Fruit fly (Drosophila melanogaster) whole organism, prepupa: Measurements from ENCODE around the gene uif.

Source experiments
- Blimp-1 ChIP-seq: fragments of 200-800 bp; sonication (Bioruptor generic); optimal IDR thresholded peaks from 3 replicates; lab custom pipeline; 2017; ENCODE audit warnings: missing biosample characterization, missing genetic modification characterization, mild to moderate bottlenecking, moderate library complexity, missing genetic modification reagents
- CG10669 ChIP-seq: fragments of 200-800 bp; sonication (Bioruptor generic); optimal IDR thresholded peaks from 3 replicates; lab custom pipeline; 2018; ENCODE audit warnings: missing biosample characterization, mild to moderate bottlenecking, missing genetic modification characterization, moderate library complexity
- CG11294 ChIP-seq: fragments of 200-800 bp; sonication (Bioruptor generic); IDR thresholded peaks from 2 replicates; pipeline ENCODE4 v1.3.6; 2022; ENCODE audit warnings: missing biosample characterization, missing genetic modification characterization
- CG11762 ChIP-seq: fragments of 200-800 bp; sonication (Bioruptor generic); optimal IDR thresholded peaks from 3 replicates; lab custom pipeline; 2016; ENCODE audit warnings: missing biosample characterization, missing genetic modification characterization; ENCODE audit not compliant: insufficient read depth
- CG11902 ChIP-seq: fragments of 200-800 bp; sonication (Bioruptor generic); optimal IDR thresholded peaks from 3 replicates; lab custom pipeline; 2016; ENCODE audit warnings: missing biosample characterization, missing genetic modification characterization
- CG15336 ChIP-seq: fragments of 200-800 bp; sonication (Bioruptor generic); IDR thresholded peaks from 2 replicates; pipeline ENCODE4 v1.3.6; 2022; ENCODE audit warnings: missing biosample characterization, missing genetic modification characterization
- CG1621 ChIP-seq: fragments of 200-800 bp; sonication (Bioruptor generic); optimal IDR thresholded peaks from 3 replicates; lab custom pipeline; 2018; ENCODE audit warnings: missing biosample characterization, mild to moderate bottlenecking, missing genetic modification characterization
- CG16779 ChIP-seq: fragments of 200-800 bp; sonication (Bioruptor generic); optimal IDR thresholded peaks from 3 replicates; lab custom pipeline; 2017; ENCODE audit warnings: missing biosample characterization, mild to moderate bottlenecking, missing genetic modification characterization
- CG3032 ChIP-seq: fragments of 200-800 bp; optimal IDR thresholded peaks from 2 replicates; lab custom pipeline; 2019; ENCODE audit warnings: missing biosample characterization, mild to moderate bottlenecking, missing genetic modification characterization, moderate library complexity
- CG31627 ChIP-seq: fragments of 200-800 bp; sonication (Bioruptor generic); optimal IDR thresholded peaks from 3 replicates; lab custom pipeline; 2016; ENCODE audit warnings: missing biosample characterization, missing genetic modification characterization
- CG32006 ChIP-seq: fragments of 200-800 bp; sonication (Bioruptor generic); optimal IDR thresholded peaks from 3 replicates; lab custom pipeline; 2017; ENCODE audit warnings: missing biosample characterization, mild to moderate bottlenecking, missing genetic modification characterization
- CG34406 ChIP-seq: fragments of 200-800 bp; sonication (Bioruptor generic); optimal IDR thresholded peaks from 3 replicates; lab custom pipeline; 2016; ENCODE audit warnings: missing biosample characterization, missing genetic modification characterization
- CG3919 ChIP-seq: fragments of 200-800 bp; sonication (Bioruptor generic); optimal IDR thresholded peaks from 3 replicates; lab custom pipeline; 2016; ENCODE audit warnings: missing biosample characterization, missing genetic modification characterization
- CG6163 ChIP-seq: fragments of 200-800 bp; sonication (Bioruptor generic); IDR thresholded peaks from 3 replicates; pipeline ENCODE4 v1.3.6; 2022; ENCODE audit warnings: missing biosample characterization, missing genetic modification characterization
- CG6276 ChIP-seq: fragments of 200-800 bp; sonication (Bioruptor generic); optimal IDR thresholded peaks from 2 replicates; lab custom pipeline; 2017; ENCODE audit warnings: missing biosample characterization, mild to moderate bottlenecking, missing genetic modification characterization
- CG6808 ChIP-seq: fragments of 200-800 bp; sonication (Bioruptor generic); optimal IDR thresholded peaks from 3 replicates; lab custom pipeline; 2017; ENCODE audit warnings: missing biosample characterization, missing genetic modification characterization, mild to moderate bottlenecking, moderate library complexity, missing genetic modification reagents
- CG6854 ChIP-seq: fragments of 200-800 bp; sonication (Bioruptor generic); optimal IDR thresholded peaks from 2 replicates; lab custom pipeline; 2017; ENCODE audit warnings: missing biosample characterization, mild to moderate bottlenecking, missing genetic modification characterization
- CG7368 ChIP-seq: fragments of 200-800 bp; sonication (Bioruptor generic); optimal IDR thresholded peaks from 3 replicates; lab custom pipeline; 2016; ENCODE audit warnings: missing biosample characterization, missing genetic modification characterization
- CG8119 ChIP-seq: fragments of 200-800 bp; sonication (Bioruptor generic); IDR thresholded peaks from 3 replicates; pipeline ENCODE4 v1.3.6; 2022; ENCODE audit warnings: missing biosample characterization, missing genetic modification characterization
- CG8319 ChIP-seq: fragments of 200-800 bp; sonication (Bioruptor generic); optimal IDR thresholded peaks from 3 replicates; lab custom pipeline; 2016; ENCODE audit warnings: missing biosample characterization, missing genetic modification characterization
- CG8632 ChIP-seq: fragments of 200-800 bp; sonication (Bioruptor generic); optimal IDR thresholded peaks from 3 replicates; lab custom pipeline; 2016; ENCODE audit warnings: missing biosample characterization, missing genetic modification characterization
- CG9139 ChIP-seq: fragments of 200-800 bp; sonication (Bioruptor generic); optimal IDR thresholded peaks from 3 replicates; lab custom pipeline; 2017; ENCODE audit warnings: missing biosample characterization, mild to moderate bottlenecking, missing genetic modification characterization
- Eip75B ChIP-seq: fragments of 200-800 bp; sonication (Bioruptor generic); optimal IDR thresholded peaks from 3 replicates; lab custom pipeline; 2016; ENCODE audit warnings: missing biosample characterization, missing genetic modification characterization
- Eip78C ChIP-seq: fragments of 200-800 bp; sonication (Bioruptor generic); peaks from one replicate; lab custom pipeline; 2016; ENCODE audit warnings: missing biosample characterization, missing genetic modification characterization
- Eip93F ChIP-seq: fragments of 200-800 bp; sonication (Bioruptor generic); optimal IDR thresholded peaks from 2 replicates; lab custom pipeline; 2016; ENCODE audit warnings: missing biosample characterization, mild to moderate bottlenecking, missing genetic modification characterization
- Ets96B ChIP-seq: fragments of 200-800 bp; optimal IDR thresholded peaks from 2 replicates; lab custom pipeline; 2019; ENCODE audit warnings: missing biosample characterization, mild to moderate bottlenecking, missing genetic modification characterization, moderate library complexity
- Gug ChIP-seq: fragments of 200-800 bp; sonication (Bioruptor generic); IDR thresholded peaks from 2 replicates; pipeline ENCODE4 v1.3.6; 2022; ENCODE audit warnings: missing biosample characterization, missing genetic modification characterization
- Hr38 ChIP-seq: sonication (Bioruptor generic); optimal IDR thresholded peaks from 2 replicates; lab custom pipeline; 2016; ENCODE audit warnings: missing biosample characterization, missing genetic modification characterization
- Hr39 ChIP-seq: fragments of 200-800 bp; sonication (Bioruptor generic); optimal IDR thresholded peaks from 2 replicates; lab custom pipeline; 2016; ENCODE audit warnings: missing biosample characterization, missing genetic modification characterization
- Hr4 ChIP-seq: fragments of 200-800 bp; sonication (Bioruptor generic); optimal IDR thresholded peaks from 3 replicates; lab custom pipeline; 2016; ENCODE audit warnings: missing biosample characterization, missing genetic modification characterization
- Lpt ChIP-seq: fragments of 200-800 bp; sonication (Bioruptor generic); optimal IDR thresholded peaks from 3 replicates; lab custom pipeline; 2016; ENCODE audit warnings: missing biosample characterization, missing genetic modification characterization
- Met ChIP-seq: fragments of 200-800 bp; sonication (Bioruptor generic); optimal IDR thresholded peaks from 3 replicates; lab custom pipeline; 2016; ENCODE audit warnings: missing biosample characterization, missing genetic modification characterization
- OdsH ChIP-seq: fragments of 200-800 bp; sonication (Bioruptor generic); optimal IDR thresholded peaks from 3 replicates; lab custom pipeline; 2016; ENCODE audit warnings: missing biosample characterization, missing genetic modification characterization
- Smox ChIP-seq: fragments of 200-800 bp; sonication (Bioruptor generic); optimal IDR thresholded peaks from 3 replicates; lab custom pipeline; 2016; ENCODE audit warnings: missing biosample characterization, missing genetic modification characterization
- Sox102F ChIP-seq: fragments of 200-800 bp; sonication (Bioruptor generic); optimal IDR thresholded peaks from 2 replicates; lab custom pipeline; 2016; ENCODE audit warnings: missing biosample characterization, mild to moderate bottlenecking, missing genetic modification characterization
- Sox14 ChIP-seq: fragments of 200-800 bp; sonication (Bioruptor generic); optimal IDR thresholded peaks from 3 replicates; lab custom pipeline; 2016; ENCODE audit warnings: missing biosample characterization, missing genetic modification characterization
- Sox15 ChIP-seq: fragments of 200-800 bp; sonication (Bioruptor generic); optimal IDR thresholded peaks from 3 replicates; lab custom pipeline; 2016; ENCODE audit warnings: missing biosample characterization, missing genetic modification characterization
- achi ChIP-seq: fragments of 200-800 bp; sonication (Bioruptor generic); optimal IDR thresholded peaks from 3 replicates; lab custom pipeline; 2016; ENCODE audit warnings: missing biosample characterization, missing genetic modification characterization
- acj6 ChIP-seq: fragments of 200-800 bp; sonication (Bioruptor generic); optimal IDR thresholded peaks from 3 replicates; lab custom pipeline; 2016; ENCODE audit warnings: missing biosample characterization, missing genetic modification characterization
- cyc ChIP-seq: fragments of 200-800 bp; sonication (Bioruptor generic); optimal IDR thresholded peaks from 3 replicates; lab custom pipeline; 2016; ENCODE audit warnings: missing biosample characterization, missing genetic modification characterization
- dac ChIP-seq: fragments of 200-800 bp; sonication (Bioruptor generic); optimal IDR thresholded peaks from 2 replicates; lab custom pipeline; 2017; ENCODE audit warnings: missing biosample characterization, mild to moderate bottlenecking, missing genetic modification characterization
- dsx ChIP-seq: fragments of 200-800 bp; optimal IDR thresholded peaks from 3 replicates; lab custom pipeline; 2019; ENCODE audit warnings: missing biosample characterization, mild to moderate bottlenecking, missing genetic modification characterization, moderate library complexity; ENCODE audit not compliant: poor library complexity, severe bottlenecking
- eg ChIP-seq: fragments of 200-800 bp; sonication (Bioruptor generic); IDR thresholded peaks from 3 replicates; pipeline ENCODE4 v1.3.6; 2022; ENCODE audit warnings: missing biosample characterization, missing genetic modification characterization
- esn ChIP-seq: fragments of 200-800 bp; sonication (Bioruptor generic); optimal IDR thresholded peaks from 2 replicates; lab custom pipeline; 2016; ENCODE audit warnings: missing biosample characterization, mild to moderate bottlenecking, missing genetic modification characterization, moderate library complexity
- fd59A ChIP-seq: fragments of 200-800 bp; sonication (Bioruptor generic); optimal IDR thresholded peaks from 2 replicates; lab custom pipeline; 2017; ENCODE audit warnings: missing biosample characterization, mild to moderate bottlenecking, missing genetic modification characterization, missing genetic modification reagents
- fd85E ChIP-seq: fragments of 200-800 bp; sonication (Bioruptor generic); optimal IDR thresholded peaks from 3 replicates; lab custom pipeline; 2016; ENCODE audit warnings: missing biosample characterization, missing genetic modification characterization
- lz ChIP-seq: fragments of 200-800 bp; sonication (Bioruptor generic); optimal IDR thresholded peaks from 3 replicates; lab custom pipeline; 2016; ENCODE audit warnings: missing biosample characterization, missing genetic modification characterization
- pdm3 ChIP-seq: fragments of 200-800 bp; sonication (Bioruptor generic); optimal IDR thresholded peaks from 3 replicates; lab custom pipeline; 2016; ENCODE audit warnings: missing biosample characterization, missing genetic modification characterization
- salr ChIP-seq, 2 experiments: fragments of 200-800 bp; sonication (Bioruptor generic); optimal IDR thresholded peaks; 3 replicates each; lab custom pipeline; 2016 to 2018; ENCODE audit warnings: missing biosample characterization in 2 of 2, missing genetic modification characterization in 2 of 2, mild to moderate bottlenecking in 1 of 2
- ss ChIP-seq, 2 experiments: fragments of 200-800 bp; sonication (Bioruptor generic); optimal IDR thresholded peaks; 2 replicates in 1 of 2; 3 replicates in 1 of 2; lab custom pipeline; 2017 to 2018; ENCODE audit warnings: mild to moderate bottlenecking in 2 of 2, missing biosample characterization in 2 of 2, missing genetic modification characterization in 2 of 2, moderate library complexity in 1 of 2
- vri ChIP-seq: fragments of 200-800 bp; sonication (Bioruptor generic); optimal IDR thresholded peaks from 3 replicates; lab custom pipeline; 2016; ENCODE audit warnings: missing biosample characterization, mild to moderate bottlenecking, missing genetic modification characterization

uif gene

dm6 chr2L:7033100-7033675 is 23.0 kb upstream of the uif start:
- TF ChIP-seq cyc (GFP tag; lab: Kevin White, UChicago) (peak; percentile 55), CG15336 (GFP tag; lab: Robert Waterston, UW) (peak; percentile 75), Eip75B (GFP tag; lab: Kevin White, UChicago) (peak; percentile 57), CG3919 (GFP tag; lab: Kevin White, UChicago) (peak; percentile 71), CG11902 (GFP tag; lab: Kevin White, UChicago) (no peak), Ets96B (peak; percentile 42), CG32006 (GFP tag; lab: Kevin White, UChicago) (peak; percentile 59), acj6 (peak; percentile 37), fd85E (GFP tag; lab: Kevin White, UChicago) (no peak), CG31627 (GFP tag; lab: Kevin White, UChicago) (peak; percentile 62), esn (GFP tag; lab: Kevin White, UChicago) (peak; percentile 56), salr (GFP tag; optimal IDR thresholded peaks at IDR 0.05; lab: Kevin White, UChicago) (peak in 1 of 2 experiments; percentile 38), OdsH (GFP tag; lab: Kevin White, UChicago) (peak; percentile 51), fd59A (GFP tag; lab: Kevin White, UChicago) (peak; percentile 12), CG6808 (GFP tag; lab: Kevin White, UChicago) (peak; percentile 56), CG6854 (GFP tag; lab: Kevin White, UChicago) (no peak), Hr38 (GFP tag; lab: Kevin White, UChicago) (no peak), CG8632 (GFP tag; lab: Kevin White, UChicago) (no peak), CG3032 (tag; lab: Kevin White, UChicago) (peak; percentile 37), Sox14 (GFP tag; lab: Kevin White, UChicago) (peak; percentile 73), eg (GFP tag; lab: Robert Waterston, UW) (no peak; the same call in 1 of the 3 replicates), achi (GFP tag; lab: Kevin White, UChicago) (peak; percentile 32), CG10669 (GFP tag; lab: Kevin White, UChicago) (peak; percentile 57), CG8119 (GFP tag; lab: Robert Waterston, UW) (peak; percentile 75), Lpt (GFP tag; lab: Kevin White, UChicago) (peak; percentile 49), CG11294 (GFP tag; lab: Robert Waterston, UW) (no peak), pdm3 (GFP tag; lab: Kevin White, UChicago) (peak; percentile 54), Sox15 (GFP tag; lab: Kevin White, UChicago) (no peak), CG16779 (tag; lab: Kevin White, UChicago) (no peak), ss (GFP tag; optimal IDR thresholded peaks at IDR 0.05; lab: Kevin White, UChicago) (peak; percentile 36 to 67), dac (GFP tag; lab: Kevin White, UChicago) (peak; percentile 23), Blimp-1 (GFP tag; lab: Kevin White, UChicago) (no peak), lz (GFP tag; lab: Kevin White, UChicago) (peak; percentile 53), Smox (GFP tag; lab: Kevin White, UChicago) (no peak), dsx (peak; percentile 56), CG11762 (GFP tag; lab: Kevin White, UChicago) (peak; percentile 17), Eip93F (GFP tag; lab: Kevin White, UChicago) (peak; percentile 28), Gug (0 out of 2 replicates have a peak, but pooled peaks have one; percentile 8), CG7368 (peak; percentile 48), CG8319 (peak; percentile 15), Eip78C (GFP tag; lab: Kevin White, UChicago) (peak; percentile 80), CG34406 (peak; percentile 47), CG6163 (GFP tag; lab: Robert Waterston, UW) (no peak; the same call in 2 of the 3 replicates), Hr4 (peak; percentile 68), CG1621 (tag; lab: Kevin White, UChicago) (peak; percentile 49), vri (GFP tag; lab: Kevin White, UChicago) (peak; percentile 52), CG9139 (GFP tag; lab: Kevin White, UChicago) (no peak), Met (GFP tag; lab: Kevin White, UChicago) (peak; percentile 60), Sox102F (no peak), CG6276 (peak; percentile 78), Hr39 (GFP tag; lab: Kevin White, UChicago) (peak; percentile 60)
